Worm (Caenorhabditis elegans) whole organism, early embryonic: ENCODE results near the gene K09D9.14.

ENCODE experiments used
- B0310.2 ChIP-seq: sonication (generic microtip); optimal IDR thresholded peaks from 2 replicates; lab custom pipeline; 2016; ENCODE audit warnings: mild to moderate bottlenecking, missing genetic modification characterization, missing compliant biosample characterization
- ama-1 ChIP-seq: fragments of 150-350 bp; optimal IDR thresholded peaks from 2 replicates; lab custom pipeline; 2014
- ceh-36 ChIP-seq: sonication (generic microtip); optimal IDR thresholded peaks from 2 replicates; lab custom pipeline; 2016; ENCODE audit warnings: missing genetic modification characterization, inconsistent platforms, missing compliant biosample characterization
- ets-7 ChIP-seq: sonication (generic microtip); optimal IDR thresholded peaks from 2 replicates; lab custom pipeline; 2016; ENCODE audit warnings: missing genotype, missing genetic modification characterization, missing compliant biosample characterization
- flt-1 ChIP-seq: fragments of 200-800 bp; sonication (Bioruptor generic); IDR thresholded peaks from 2 replicates; pipeline ENCODE4 v1.3.6; 2022; ENCODE audit warnings: missing genetic modification characterization, missing compliant biosample characterization
- hmbx-1 ChIP-seq: sonication (generic microtip); optimal IDR thresholded peaks from 2 replicates; lab custom pipeline; 2016; ENCODE audit warnings: mild to moderate bottlenecking, missing genetic modification characterization, missing compliant biosample characterization
- hmg-4 ChIP-seq: fragments of 200-800 bp; sonication (Bioruptor generic); optimal IDR thresholded peaks from 2 replicates; lab custom pipeline; 2018; ENCODE audit warnings: mild to moderate bottlenecking, missing genetic modification characterization, missing compliant biosample characterization
- scrt-1 ChIP-seq: fragments of 200-800 bp; sonication (Bioruptor generic); IDR thresholded peaks from 2 replicates; pipeline ENCODE4 v1.3.6; 2022; ENCODE audit warnings: missing genetic modification characterization, missing compliant biosample characterization
- tbx-37 ChIP-seq: fragments of 200-800 bp; sonication (Bioruptor generic); conservative IDR thresholded peaks from 2 replicates; pipeline ENCODE4 v1.3.6; 2022; ENCODE audit warnings: missing genetic modification reagents, missing genetic modification characterization, missing compliant biosample characterization

- TF ChIP-seq ets-7 (tag; lab: Kevin White, UChicago) (no peak), ceh-36 (tag; lab: Kevin White, UChicago) (no peak), ama-1 (lab: Kevin White, UChicago) (no peak), flt-1 (no peak), scrt-1 (GFP tag; lab: Robert Waterston, UW) (no peak), tbx-37 (GFP tag; lab: Robert Waterston, UW) (no peak), hmbx-1 (tag; lab: Kevin White, UChicago) (no peak), B0310.2 (no peak), hmg-4 (no peak)
Observed at ce11 chrV:4043632-4044031, 22.0 kb upstream of the K09D9.14 start, which contains the start of gene phat-3.
